In genomic region chrII:14255850-14256249, ce11 we compare ENCODE assay signal across 2 worm cellular contexts.
TF ChIP-seq lines count a peak whose summit lies in the region.

No protein-coding gene starts in this region.

TF ChIP-seq in whole organism, L4 larva, 104 proteins besides CTCF, POLR2A, EP300 and RAD21:
- no peak for TF ChIP-seq zip-11 (GFP tag; IDR thresholded peaks at IDR 0.05; lab: Robert Waterston, UW)
- no peak for TF ChIP-seq ceh-20 (GFP tag; IDR thresholded peaks at IDR 0.05; lab: Robert Waterston, UW)
- peak; percentile 41; the same call in 1 of the 2 replicates for TF ChIP-seq nhr-42 (GFP tag; IDR thresholded peaks at IDR 0.05; lab: Robert Waterston, UW)
- TF ChIP-seq ceh-32 (tag; optimal IDR thresholded peaks at IDR 0.05; lab: Kevin White, UChicago; ENCODE audit: poor library complexity), result no peak
- peak; percentile 14 for TF ChIP-seq gei-8 (GFP tag; optimal IDR thresholded peaks at IDR 0.05; lab: Kevin White, UChicago)
- no peak for TF ChIP-seq nhr-76 (tag; optimal IDR thresholded peaks at IDR 0.05; lab: Kevin White, UChicago)

TF ChIP-seq in whole organism, young adult, 124 proteins besides CTCF, POLR2A, EP300 and RAD21:
- peak; percentile 37 for TF ChIP-seq him-1 (tag; optimal IDR thresholded peaks at IDR 0.05; lab: Kevin White, UChicago)
- TF ChIP-seq nfya-2 (GFP tag; IDR thresholded peaks at IDR 0.05; lab: Robert Waterston, UW), result no peak
- no peak for TF ChIP-seq snpc-1.1 (tag; optimal IDR thresholded peaks at IDR 0.05; lab: Kevin White, UChicago; ENCODE audit: insufficient read depth)
- TF ChIP-seq ekl-4 (GFP tag; IDR thresholded peaks at IDR 0.05; lab: Robert Waterston, UW), result 0 out of 2 replicates have a peak, but pooled peaks have one; percentile 19
- TF ChIP-seq bed-1 (GFP tag; IDR thresholded peaks at IDR 0.05; lab: Robert Waterston, UW), result no peak
- peak; percentile 26 for TF ChIP-seq mel-28 (tag; optimal IDR thresholded peaks at IDR 0.05; lab: Kevin White, UChicago; ENCODE audit: borderline replicate concordance)
- no peak for TF ChIP-seq hmg-20 (GFP tag; IDR thresholded peaks at IDR 0.05; lab: Robert Waterston, UW)
- no peak for TF ChIP-seq nhr-120 (GFP tag; IDR thresholded peaks at IDR 0.05; lab: Robert Waterston, UW)
- peak; percentile 19 for TF ChIP-seq repo-1 (tag; optimal IDR thresholded peaks at IDR 0.05; lab: Kevin White, UChicago)
- no peak for TF ChIP-seq ztf-6 (GFP tag; IDR thresholded peaks at IDR 0.05; lab: Robert Waterston, UW)
- TF ChIP-seq B0336.3 (GFP tag; IDR thresholded peaks at IDR 0.05; lab: Robert Waterston, UW), result 0 out of 2 replicates have a peak, but pooled peaks have one; percentile 9
- no peak for TF ChIP-seq B0261.1 (tag; optimal IDR thresholded peaks at IDR 0.05; lab: Kevin White, UChicago)
- TF ChIP-seq xnd-1 (tag; optimal IDR thresholded peaks at IDR 0.05; lab: Kevin White, UChicago), result peak; percentile 29
- no peak for TF ChIP-seq mcd-1 (GFP tag; IDR thresholded peaks at IDR 0.05; lab: Robert Waterston, UW)
- TF ChIP-seq sea-2 (GFP tag; IDR thresholded peaks at IDR 0.05; lab: Robert Waterston, UW), result no peak
- no peak for TF ChIP-seq tbp1 (GFP tag; optimal IDR thresholded peaks at IDR 0.05; lab: Kevin White, UChicago)
- TF ChIP-seq athp-1 (tag; optimal IDR thresholded peaks at IDR 0.05; lab: Kevin White, UChicago), result peak; percentile 32
- TF ChIP-seq dpl-1 (GFP tag; optimal IDR thresholded peaks at IDR 0.05; lab: Kevin White, UChicago), result no peak
- no peak for TF ChIP-seq C17E4.6 (GFP tag; IDR thresholded peaks at IDR 0.05; lab: Robert Waterston, UW)
- TF ChIP-seq hrde-1 (tag; optimal IDR thresholded peaks at IDR 0.05; lab: Kevin White, UChicago; ENCODE audit: borderline replicate concordance), result peak; percentile 65
- TF ChIP-seq lsl-1 (GFP tag; optimal IDR thresholded peaks at IDR 0.05; lab: Kevin White, UChicago), result peak; percentile 67
- peak; percentile 45 for TF ChIP-seq atf-7 (tag; optimal IDR thresholded peaks at IDR 0.05; lab: Kevin White, UChicago)
- TF ChIP-seq cebp-1 (GFP tag; IDR thresholded peaks at IDR 0.05; lab: Robert Waterston, UW), result 0 out of 2 replicates have a peak, but pooled peaks have one; percentile 8
- no peak for TF ChIP-seq cebp-1 (tag; optimal IDR thresholded peaks at IDR 0.05; lab: Kevin White, UChicago)
- TF ChIP-seq ceh-91 (GFP tag; IDR thresholded peaks at IDR 0.05; lab: Robert Waterston, UW), result 0 out of 2 replicates have a peak, but pooled peaks have one; percentile 19
- TF ChIP-seq madf-6 (GFP tag; IDR thresholded peaks at IDR 0.05; lab: Robert Waterston, UW), result no peak
